Fruit fly (Drosophila melanogaster): Measurements from ENCODE around the gene CG18746.
A peak's percentile ranks its signal among the peaks of the same experiment; 100 is the strongest.

CG18746 gene

dm6 chr3R:7813981-7814529 is 24.1 kb upstream of the CG18746 start, which contains the start of gene CG34384 (continued):
- TF ChIP-seq Usf (GFP tag; optimal IDR thresholded peaks at IDR 0.05) (peak; percentile 13), CG32532 (GFP tag; IDR thresholded peaks at IDR 0.05) (0 out of 2 replicates have a peak, but pooled peaks have one; percentile 36), Dref (GFP tag; IDR thresholded peaks at IDR 0.05) (no peak), Oaz (GFP tag; IDR thresholded peaks at IDR 0.05) (no peak), Sin3A (optimal IDR thresholded peaks at IDR 0.05) (no peak), zfh2 (GFP tag; optimal IDR thresholded peaks at IDR 0.05) (peak; percentile 42), ato (GFP tag; IDR thresholded peaks at IDR 0.05; ENCODE audit: partially characterized antibody) (no peak), CG1603 (tag; optimal IDR thresholded peaks at IDR 0.05) (no peak), HmgZ (tag; optimal IDR thresholded peaks at IDR 0.05) (peak; percentile 12), wor (GFP tag; IDR thresholded peaks at IDR 0.05) (no peak), HLH3B (GFP tag; IDR thresholded peaks at IDR 0.05) (no peak), CG12071 (GFP tag; optimal IDR thresholded peaks at IDR 0.05) (no peak), Gsc (GFP tag; IDR thresholded peaks at IDR 0.05) (no peak), cg (GFP tag; optimal IDR thresholded peaks at IDR 0.05) (no peak), CG17829 (tag; optimal IDR thresholded peaks at IDR 0.05) (peak; percentile 44), ab (GFP tag; optimal IDR thresholded peaks at IDR 0.05) (no peak), B-H1 (GFP tag; IDR thresholded peaks at IDR 0.05) (no peak), CG11456 (GFP tag; IDR thresholded peaks at IDR 0.05) (0 out of 3 replicates have a peak, but pooled peaks have one; percentile 68), ash1 (GFP tag; optimal IDR thresholded peaks at IDR 0.05) (no peak), Dll (GFP tag; IDR thresholded peaks at IDR 0.05; ENCODE audit: partially characterized antibody) (no peak), toy (GFP tag; IDR thresholded peaks at IDR 0.05) (no peak), CG2678 (tag; optimal IDR thresholded peaks at IDR 0.05) (peak; percentile 84), Ada2b (GFP tag; IDR thresholded peaks at IDR 0.05) (no peak), chm (GFP tag; IDR thresholded peaks at IDR 0.05) (no peak), E2f2 (GFP tag; IDR thresholded peaks at IDR 0.05) (no peak), CG18476 (GFP tag; optimal IDR thresholded peaks at IDR 0.05) (peak; percentile 42), CG16815 (GFP tag; optimal IDR thresholded peaks at IDR 0.05) (peak; percentile 35), stwl (tag; optimal IDR thresholded peaks at IDR 0.05) (no peak), Atf6 (GFP tag; IDR thresholded peaks at IDR 0.05) (0 out of 2 replicates have a peak, but pooled peaks have one; percentile 32), ERR (GFP tag; optimal IDR thresholded peaks at IDR 0.05) (no peak), so (GFP tag; IDR thresholded peaks at IDR 0.05) (no peak), gfzf (GFP tag; optimal IDR thresholded peaks at IDR 0.05) (no peak), CG31365 (tag; optimal IDR thresholded peaks at IDR 0.05) (no peak), trem (tag; optimal IDR thresholded peaks at IDR 0.05) (no peak), Mrtf (GFP tag; IDR thresholded peaks at IDR 0.05) (no peak), ken (GFP tag; IDR thresholded peaks at IDR 0.05) (no peak), stc (GFP tag; IDR thresholded peaks at IDR 0.05) (no peak), Side (GFP tag; optimal IDR thresholded peaks at IDR 0.05) (peak; percentile 31), Dfd (GFP tag; optimal IDR thresholded peaks at IDR 0.05) (no peak), HLH54F (GFP tag; optimal IDR thresholded peaks at IDR 0.05) (peak; percentile 27), Sry-δ (GFP tag; optimal IDR thresholded peaks at IDR 0.05) (peak; percentile 21), unpg (GFP tag; optimal IDR thresholded peaks at IDR 0.05) (peak; percentile 14), Deaf1 (tag; optimal IDR thresholded peaks at IDR 0.05) (peak; percentile 89), sd (tag; optimal IDR thresholded peaks at IDR 0.05) (no peak), cad (GFP tag; optimal IDR thresholded peaks at IDR 0.05) (no peak), CG10209 (GFP tag; optimal IDR thresholded peaks at IDR 0.05) (peak; percentile 33), MBD-R2 (GFP tag; IDR thresholded peaks at IDR 0.05) (no peak), Mes4 (GFP tag; optimal IDR thresholded peaks at IDR 0.05) (no peak), CG16863 (GFP tag; optimal IDR thresholded peaks at IDR 0.05) (peak; percentile 41), dati (GFP tag; IDR thresholded peaks at IDR 0.05) (no peak), Sox102F (GFP tag; optimal IDR thresholded peaks at IDR 0.05) (peak; percentile 23), CG8478 (optimal IDR thresholded peaks at IDR 0.05) (no peak)
